Fruit fly (Drosophila melanogaster): ENCODE data around the gene CG13801.

The CG13801 gene

DNA sequence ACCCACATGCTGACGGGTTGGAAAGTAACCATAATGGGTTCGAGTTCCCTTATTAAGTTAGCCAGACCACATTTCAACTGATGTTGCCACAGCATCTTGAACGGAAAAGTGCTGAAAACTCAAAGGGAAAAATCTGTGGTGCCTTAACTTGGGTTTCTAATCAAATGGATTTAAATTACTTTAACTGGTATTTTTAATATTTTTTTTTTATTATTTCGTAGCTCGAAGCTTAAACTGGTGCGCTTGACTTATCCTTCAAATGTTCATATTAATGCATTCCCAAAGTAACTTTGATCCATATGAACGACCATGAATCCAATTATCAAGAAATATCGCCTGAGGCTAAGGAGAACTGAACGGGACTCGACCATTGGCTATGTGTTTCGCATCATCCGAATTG, at the start of gene CG13801:
Gene CG13801, plus strand, starts transcription at position 301 of the 400 bp plus-strand sequence.
- TF ChIP-seq Eip78C (GFP tag), result no peak

DNA sequence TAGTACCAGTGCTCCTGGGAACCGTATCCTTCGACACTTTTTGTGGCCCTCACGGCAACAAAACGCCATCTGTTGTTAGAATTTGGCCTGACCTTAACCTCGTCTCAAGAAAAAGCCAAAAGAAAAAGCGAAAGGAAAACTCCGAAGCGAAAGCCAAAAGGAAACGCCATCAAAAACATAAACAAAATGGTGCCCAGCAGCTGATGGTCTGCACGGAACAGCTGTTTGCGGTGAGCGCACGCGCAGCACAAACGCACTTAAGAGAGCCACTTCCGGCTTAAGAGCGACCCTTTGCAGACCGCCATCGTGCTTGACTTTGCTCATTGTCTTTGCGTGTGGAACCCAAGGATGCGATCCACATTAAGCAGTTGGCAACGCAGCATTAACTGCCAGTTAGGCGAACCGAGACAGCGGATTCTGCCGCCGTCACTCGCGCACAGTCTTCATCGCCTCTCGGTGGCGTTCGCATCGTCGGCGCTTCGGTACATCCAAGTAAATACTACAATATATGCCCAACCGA, 38.0 kb upstream of the CG13801 start, which contains the start of gene MsR1:
Gene MsR1, plus strand, starts transcription at position 437 of the 520 bp plus-strand sequence.
- TF ChIP-seq CG6854 (GFP tag; optimal IDR thresholded peaks at IDR 0.05) (no peak), svp (GFP tag) (peak; percentile 1)

dm6 chr3L:2325276-2325675, 35.1 kb upstream of the CG13801 start:
- TF ChIP-seq Eip78C (GFP tag) (no peak), eg (GFP tag; IDR thresholded peaks at IDR 0.05) (no peak), net (GFP tag; optimal IDR thresholded peaks at IDR 0.05) (no peak)

DNA sequence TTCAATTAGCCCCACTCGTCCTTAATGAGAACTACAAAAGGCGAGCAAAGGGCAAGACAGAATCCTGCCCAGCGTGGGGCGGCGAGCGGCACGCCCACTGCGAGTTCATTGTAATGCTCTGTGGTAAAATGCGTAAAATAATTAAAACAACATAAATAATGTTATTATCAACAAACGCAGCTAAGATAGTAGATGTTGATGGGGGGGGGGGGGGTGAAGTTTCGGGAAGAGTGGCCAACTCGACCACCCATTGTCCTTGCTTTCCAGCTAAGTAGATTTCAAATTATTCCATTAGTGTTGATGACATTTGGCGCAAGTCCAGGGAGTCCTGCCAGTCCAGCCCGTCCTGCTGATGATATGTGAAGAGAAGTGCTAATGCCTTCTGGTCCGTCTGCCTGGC, 31.6 kb upstream of the CG13801 start:
- TF ChIP-seq CG3032 (tag; optimal IDR thresholded peaks at IDR 0.05), result no peak
- no peak for TF ChIP-seq fd85E (GFP tag; optimal IDR thresholded peaks at IDR 0.05)

dm6 chr3L:2332228-2332627, 28.1 kb upstream of the CG13801 start:
- TF ChIP-seq Ets21C (GFP tag; optimal IDR thresholded peaks at IDR 0.05) (no peak), CG6276 (GFP tag; optimal IDR thresholded peaks at IDR 0.05) (no peak), svp (GFP tag) (peak; percentile 39), CG3032 (tag; optimal IDR thresholded peaks at IDR 0.05) (no peak), CG15336 (GFP tag; IDR thresholded peaks at IDR 0.05) (no peak), Hr39 (GFP tag; optimal IDR thresholded peaks at IDR 0.05) (no peak), net (GFP tag; optimal IDR thresholded peaks at IDR 0.05) (no peak), CG8119 (GFP tag; IDR thresholded peaks at IDR 0.05) (no peak), Ets96B (tag; optimal IDR thresholded peaks at IDR 0.05) (no peak)

DNA sequence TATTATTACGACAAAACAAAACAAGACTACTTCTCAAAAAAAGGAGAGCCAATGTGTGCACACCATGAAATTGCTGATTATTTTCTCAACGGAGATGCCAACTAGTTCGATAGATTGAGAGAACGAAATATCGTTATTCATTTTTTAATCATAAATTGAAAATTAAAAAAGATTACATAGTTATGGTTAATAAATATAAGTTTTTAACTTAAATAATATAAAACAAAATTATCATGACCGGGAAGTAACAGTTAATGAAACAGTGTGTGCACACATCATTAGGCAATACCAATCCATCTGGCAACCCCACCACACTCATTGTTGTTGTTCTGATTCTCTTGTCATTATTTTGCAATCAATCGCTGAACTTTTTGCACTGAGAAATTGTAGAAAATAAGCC, 11.5 kb downstream of the CG13801 start, which contains the start of the genes CG1317 and CG8993:
Gene CG1317, minus strand, starts transcription at position 58 of the 400 bp plus-strand sequence.
Gene CG8993, plus strand, starts transcription at position 318 of the 400 bp plus-strand sequence.
- no peak for TF ChIP-seq eg (GFP tag; IDR thresholded peaks at IDR 0.05)
- TF ChIP-seq lz (GFP tag; optimal IDR thresholded peaks at IDR 0.05), result peak; percentile 22
- TF ChIP-seq Hr39 (GFP tag; optimal IDR thresholded peaks at IDR 0.05), result no peak
- TF ChIP-seq Hr38 (GFP tag; optimal IDR thresholded peaks at IDR 0.05), result no peak
- no peak for TF ChIP-seq CG34406 (GFP tag; optimal IDR thresholded peaks at IDR 0.05)
- TF ChIP-seq net (GFP tag; optimal IDR thresholded peaks at IDR 0.05), result no peak
- no peak for TF ChIP-seq CG4318 (GFP tag; optimal IDR thresholded peaks at IDR 0.05)
- TF ChIP-seq fd85E (GFP tag; optimal IDR thresholded peaks at IDR 0.05), result no peak
- no peak for TF ChIP-seq CG16779 (tag; optimal IDR thresholded peaks at IDR 0.05)
- TF ChIP-seq CG6792 (GFP tag; optimal IDR thresholded peaks at IDR 0.05), result no peak
- peak; percentile 24 for TF ChIP-seq cyc (GFP tag; optimal IDR thresholded peaks at IDR 0.05)
- TF ChIP-seq CG3032 (tag; optimal IDR thresholded peaks at IDR 0.05), result peak; percentile 44
- TF ChIP-seq acj6 (GFP tag; optimal IDR thresholded peaks at IDR 0.05), result peak; percentile 26
- TF ChIP-seq Lpt (GFP tag; optimal IDR thresholded peaks at IDR 0.05), result no peak
- no peak for TF ChIP-seq ss (GFP tag; optimal IDR thresholded peaks at IDR 0.05)
- TF ChIP-seq CG1621 (tag; optimal IDR thresholded peaks at IDR 0.05), result no peak
- peak; percentile 5 for TF ChIP-seq pdm3 (GFP tag; optimal IDR thresholded peaks at IDR 0.05)
- TF ChIP-seq Sox14 (GFP tag; optimal IDR thresholded peaks at IDR 0.05), result peak; percentile 32
- TF ChIP-seq CG6163 (GFP tag; IDR thresholded peaks at IDR 0.05), result no peak
- no peak for TF ChIP-seq spab (GFP tag; optimal IDR thresholded peaks at IDR 0.05)
- no peak for TF ChIP-seq Hr4 (GFP tag; optimal IDR thresholded peaks at IDR 0.05)
- TF ChIP-seq CG10669 (GFP tag; optimal IDR thresholded peaks at IDR 0.05), result no peak
- TF ChIP-seq CG15336 (GFP tag; IDR thresholded peaks at IDR 0.05), result no peak
- TF ChIP-seq CG8119 (GFP tag; IDR thresholded peaks at IDR 0.05), result no peak
- peak; percentile 11 for TF ChIP-seq CG3919 (GFP tag; optimal IDR thresholded peaks at IDR 0.05)
- TF ChIP-seq fkh (GFP tag; optimal IDR thresholded peaks at IDR 0.05), result no peak
- no peak for TF ChIP-seq vri (GFP tag; optimal IDR thresholded peaks at IDR 0.05)
- TF ChIP-seq fd59A (GFP tag; optimal IDR thresholded peaks at IDR 0.05), result no peak
- peak; percentile 67 for TF ChIP-seq achi (GFP tag; optimal IDR thresholded peaks at IDR 0.05)
- TF ChIP-seq Eip75B (GFP tag; optimal IDR thresholded peaks at IDR 0.05), result no peak
- TF ChIP-seq Sox102F (GFP tag; optimal IDR thresholded peaks at IDR 0.05), result no peak
- TF ChIP-seq esn (GFP tag; optimal IDR thresholded peaks at IDR 0.05), result no peak
- TF ChIP-seq CG7368 (GFP tag; optimal IDR thresholded peaks at IDR 0.05), result peak; percentile 8
- no peak for TF ChIP-seq Ets21C (GFP tag; optimal IDR thresholded peaks at IDR 0.05)
- no peak for TF ChIP-seq CG31627 (GFP tag; optimal IDR thresholded peaks at IDR 0.05)
- TF ChIP-seq dac (GFP tag; optimal IDR thresholded peaks at IDR 0.05), result no peak
